Fruit fly (Drosophila melanogaster) whole organism, prepupa: ENCODE results near the gene CG3528.
A peak's percentile ranks its signal among the peaks of the same experiment; 100 is the strongest.

Source experiments
- CG16779 ChIP-seq: fragments of 200-800 bp; sonication (Bioruptor generic); optimal IDR thresholded peaks from 3 replicates; lab custom pipeline; 2017; ENCODE audit warnings: missing biosample characterization, mild to moderate bottlenecking, missing genetic modification characterization
- CG34406 ChIP-seq: fragments of 200-800 bp; sonication (Bioruptor generic); optimal IDR thresholded peaks from 3 replicates; lab custom pipeline; 2016; ENCODE audit warnings: missing biosample characterization, missing genetic modification characterization
- Hr39 ChIP-seq: fragments of 200-800 bp; sonication (Bioruptor generic); optimal IDR thresholded peaks from 2 replicates; lab custom pipeline; 2016; ENCODE audit warnings: missing biosample characterization, missing genetic modification characterization
- fd59A ChIP-seq: fragments of 200-800 bp; sonication (Bioruptor generic); optimal IDR thresholded peaks from 2 replicates; lab custom pipeline; 2017; ENCODE audit warnings: missing biosample characterization, mild to moderate bottlenecking, missing genetic modification characterization, missing genetic modification reagents
- salr ChIP-seq, 2 experiments: fragments of 200-800 bp; sonication (Bioruptor generic); optimal IDR thresholded peaks; 3 replicates each; lab custom pipeline; 2016 to 2018; ENCODE audit warnings: missing biosample characterization in 2 of 2, missing genetic modification characterization in 2 of 2, mild to moderate bottlenecking in 1 of 2

DNA sequence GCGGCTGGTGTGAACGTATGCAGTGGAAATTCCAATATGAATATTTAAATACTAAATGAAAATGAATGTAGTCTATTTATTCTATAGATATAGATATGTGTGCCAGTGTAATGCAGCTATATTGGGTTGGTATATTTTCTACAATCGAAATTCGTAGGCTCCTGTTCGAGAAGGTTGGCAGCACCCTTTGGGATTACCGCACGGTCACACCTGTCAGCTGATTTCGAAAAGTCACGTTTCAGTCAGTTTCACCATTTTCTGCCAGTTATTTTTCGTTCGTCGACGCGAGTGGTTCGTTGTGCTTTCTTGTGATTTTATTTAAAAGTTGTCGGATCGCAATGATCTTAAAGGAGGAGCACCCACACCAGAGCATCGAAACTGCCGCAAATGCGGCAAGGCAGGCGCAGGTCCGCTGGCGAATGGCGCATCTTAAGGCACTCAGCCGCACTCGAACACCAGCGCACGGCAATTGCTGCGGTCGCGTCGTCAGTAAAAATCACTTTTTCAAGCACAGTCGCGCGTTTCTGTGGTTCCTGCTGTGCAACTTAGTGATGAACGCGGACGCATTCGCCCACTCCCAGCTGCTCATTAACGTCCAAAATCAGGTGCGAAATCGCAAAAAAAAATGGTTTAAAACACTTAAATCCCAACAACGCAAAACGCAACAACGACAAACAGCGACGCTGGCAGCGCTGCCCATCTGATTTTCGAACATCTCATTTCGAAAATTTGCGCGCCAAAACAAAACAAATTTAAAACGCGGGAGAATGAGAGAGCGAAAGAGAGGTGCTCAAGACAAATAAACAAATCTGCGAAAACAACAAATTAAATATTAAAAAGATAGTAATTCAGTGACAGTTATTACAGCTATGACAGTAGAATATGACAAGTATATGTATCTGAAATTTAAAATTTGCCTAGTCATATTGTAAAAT is 24.9 kb downstream of the CG3528 start, which contains the start of gene oaf:
- no peak for TF ChIP-seq fd59A (GFP tag; lab: Kevin White, UChicago)
- TF ChIP-seq Hr39 (GFP tag; lab: Kevin White, UChicago) = peak; percentile 32
- peak; percentile 7 for TF ChIP-seq CG34406 (GFP tag; lab: Kevin White, UChicago)
- TF ChIP-seq salr (GFP tag; optimal IDR thresholded peaks at IDR 0.05; lab: Kevin White, UChicago) = no peak
- no peak for TF ChIP-seq CG16779 (tag; lab: Kevin White, UChicago)
